Fruit fly (Drosophila melanogaster) whole organism, adult: Measurements from ENCODE around the gene CG4332.

Experiments
- CG14711 ChIP-seq: fragments of 200-800 bp; sonication (Bioruptor generic); optimal IDR thresholded peaks from 2 replicates; lab custom pipeline; 2018; ENCODE audit warnings: missing biosample characterization, mild to moderate bottlenecking, missing genetic modification characterization, moderate library complexity
- CG1620 ChIP-seq: fragments of 200-800 bp; sonication (Bioruptor generic); optimal IDR thresholded peaks from 2 replicates; lab custom pipeline; 2016; ENCODE audit warnings: missing biosample characterization, missing genetic modification characterization
- CG5204 ChIP-seq: fragments of 200-800 bp; sonication (Bioruptor generic); optimal IDR thresholded peaks from 2 replicates; lab custom pipeline; 2016; ENCODE audit warnings: missing biosample characterization, missing genetic modification characterization
- Clk ChIP-seq: fragments of 200-800 bp; sonication (Bioruptor generic); optimal IDR thresholded peaks from 2 replicates; lab custom pipeline; 2017; ENCODE audit warnings: missing biosample characterization, missing genetic modification characterization
- Crg-1 ChIP-seq: fragments of 200-800 bp; sonication (Bioruptor generic); optimal IDR thresholded peaks from 2 replicates; lab custom pipeline; 2016; ENCODE audit warnings: missing biosample characterization, missing genetic modification characterization
- bab1 ChIP-seq: fragments of 200-800 bp; sonication (Bioruptor generic); optimal IDR thresholded peaks from 3 replicates; lab custom pipeline; 2019; ENCODE audit warnings: missing biosample characterization, mild to moderate bottlenecking, missing genetic modification characterization, moderate library complexity
- cic ChIP-seq: fragments of 200-800 bp; sonication (Bioruptor generic); optimal IDR thresholded peaks from 2 replicates; lab custom pipeline; 2017; ENCODE audit warnings: missing biosample characterization, mild to moderate bottlenecking, missing genetic modification characterization, moderate library complexity
- cnc ChIP-seq, 2 experiments: fragments of >200 bp; optimal IDR thresholded peaks; 2 replicates each; lab custom pipeline; 2017
- kay ChIP-seq: fragments of 200-800 bp; sonication (Bioruptor generic); peaks from one replicate; lab custom pipeline; 2016; ENCODE audit warnings: missing biosample characterization, missing genetic modification characterization, borderline replicate concordance
- pad ChIP-seq: fragments of 200-800 bp; sonication (Bioruptor generic); optimal IDR thresholded peaks from 3 replicates; lab custom pipeline; 2017; ENCODE audit warnings: missing biosample characterization, missing genetic modification characterization, mild to moderate bottlenecking, moderate library complexity, missing genetic modification reagents
- tj ChIP-seq: fragments of 200-800 bp; sonication (Bioruptor generic); optimal IDR thresholded peaks from 3 replicates; lab custom pipeline; 2017; ENCODE audit warnings: missing biosample characterization, mild to moderate bottlenecking, missing genetic modification characterization, moderate library complexity

dm6 chrX:13114861-13115260 is 40.0 kb upstream of the CG4332 start, which contains the start of gene CG42237:
- TF ChIP-seq CG5204 (GFP tag; lab: Kevin White, UChicago): no peak
- no peak for TF ChIP-seq kay (GFP tag; lab: Kevin White, UChicago)
- no peak for TF ChIP-seq pad (GFP tag; lab: Kevin White, UChicago)
- TF ChIP-seq CG1620 (GFP tag; lab: Kevin White, UChicago): no peak
- TF ChIP-seq CG14711: no peak
- TF ChIP-seq Crg-1 (GFP tag; lab: Kevin White, UChicago): no peak
- no peak for TF ChIP-seq Clk (GFP tag; lab: Kevin White, UChicago)
- no peak for TF ChIP-seq cic (GFP tag; lab: Kevin White, UChicago)
- TF ChIP-seq cnc (optimal IDR thresholded peaks at IDR 0.05; lab: Kevin White, UChicago): no peak
- TF ChIP-seq tj (GFP tag; lab: Kevin White, UChicago): no peak
- TF ChIP-seq bab1 (GFP tag; lab: Kevin White, UChicago): no peak
